Fruit fly (Drosophila melanogaster): ENCODE results near the gene Cpr64Ac.

Cpr64Ac gene

dm6 chr3L:4228187-4228836 is 15.6 kb upstream of the Cpr64Ac start (continued):
- TF ChIP-seq CG6813 (GFP tag; optimal IDR thresholded peaks at IDR 0.05) = peak; percentile 95
- TF ChIP-seq CG7357 (GFP tag; IDR thresholded peaks at IDR 0.05) = peak; percentile 90
- TF ChIP-seq dmrt11E (tag; optimal IDR thresholded peaks at IDR 0.05) = peak; percentile 97
- TF ChIP-seq Camta (GFP tag; optimal IDR thresholded peaks at IDR 0.05) = peak; percentile 93
- no peak for TF ChIP-seq CG6791 (GFP tag; IDR thresholded peaks at IDR 0.05; ENCODE audit: partially characterized antibody)
- TF ChIP-seq CG1024 (GFP tag; IDR thresholded peaks at IDR 0.05) = peak; percentile 95
- peak; percentile 87 for TF ChIP-seq Max (GFP tag; optimal IDR thresholded peaks at IDR 0.05)
- TF ChIP-seq salm (tag; optimal IDR thresholded peaks at IDR 0.05) = peak; percentile 96
- TF ChIP-seq Hmr (GFP tag; optimal IDR thresholded peaks at IDR 0.05) = peak; percentile 90
- peak; percentile 92 for TF ChIP-seq slbo (GFP tag; IDR thresholded peaks at IDR 0.05)
- TF ChIP-seq CG17568 (GFP tag; optimal IDR thresholded peaks at IDR 0.05) = peak; percentile 91
- TF ChIP-seq twi (tag; optimal IDR thresholded peaks at IDR 0.05) = peak; percentile 94
- TF ChIP-seq CG11696 (GFP tag; IDR thresholded peaks at IDR 0.05) = peak; percentile 88
- TF ChIP-seq ato (GFP tag; IDR thresholded peaks at IDR 0.05; ENCODE audit: partially characterized antibody) = no peak
- peak; percentile 94 for TF ChIP-seq tap (tag; optimal IDR thresholded peaks at IDR 0.05)
- TF ChIP-seq knrl (GFP tag; IDR thresholded peaks at IDR 0.05; ENCODE audit: partially characterized antibody) = no peak
- peak; percentile 96 for TF ChIP-seq kah (GFP tag; optimal IDR thresholded peaks at IDR 0.05)
- no peak for TF ChIP-seq usp (GFP tag; optimal IDR thresholded peaks at IDR 0.05)
- TF ChIP-seq shn (GFP tag; optimal IDR thresholded peaks at IDR 0.05) = peak; percentile 95
- TF ChIP-seq cg (GFP tag; optimal IDR thresholded peaks at IDR 0.05) = peak; percentile 27
- TF ChIP-seq gsb (GFP tag; IDR thresholded peaks at IDR 0.05) = peak; percentile 88
- peak; percentile 97 for TF ChIP-seq CG7839 (tag; optimal IDR thresholded peaks at IDR 0.05)
- TF ChIP-seq CG8765 (GFP tag; IDR thresholded peaks at IDR 0.05) = peak; percentile 76; the same call in 1 of the 2 replicates
- TF ChIP-seq CG6272 (GFP tag; IDR thresholded peaks at IDR 0.05) = peak; percentile 92
- peak; percentile 98 for TF ChIP-seq CG1529 (GFP tag; optimal IDR thresholded peaks at IDR 0.05)
- peak; percentile 82 for TF ChIP-seq ac (GFP tag; optimal IDR thresholded peaks at IDR 0.05)
- TF ChIP-seq Lhr (GFP tag; optimal IDR thresholded peaks at IDR 0.05) = peak; percentile 96
- TF ChIP-seq Mes4 (GFP tag; optimal IDR thresholded peaks at IDR 0.05) = peak; percentile 97
- peak; percentile 78 for TF ChIP-seq CG10321 (GFP tag; IDR thresholded peaks at IDR 0.05)
- peak; percentile 81 for TF ChIP-seq NFAT (GFP tag; IDR thresholded peaks at IDR 0.05)
- peak; percentile 98 for TF ChIP-seq CG10979 (tag; optimal IDR thresholded peaks at IDR 0.05)
- TF ChIP-seq D19A (tag; optimal IDR thresholded peaks at IDR 0.05) = peak; percentile 94
- no peak for TF ChIP-seq CG2129 (GFP tag; IDR thresholded peaks at IDR 0.05; ENCODE audit: partially characterized antibody)
- peak; percentile 93 for TF ChIP-seq ind (GFP tag; optimal IDR thresholded peaks at IDR 0.05)
- TF ChIP-seq CG43689 (GFP tag; IDR thresholded peaks at IDR 0.05) = peak; percentile 92
- TF ChIP-seq CoRest (tag; optimal IDR thresholded peaks at IDR 0.05) = peak; percentile 97
- TF ChIP-seq CG11398 (GFP tag; optimal IDR thresholded peaks at IDR 0.05) = peak; percentile 91
- peak; percentile 96 for TF ChIP-seq Nf-YA (GFP tag; IDR thresholded peaks at IDR 0.05)
- TF ChIP-seq fru (optimal IDR thresholded peaks at IDR 0.05) = no peak
- TF ChIP-seq ara (GFP tag; IDR thresholded peaks at IDR 0.05) = peak; percentile 98
- peak; percentile 91 for TF ChIP-seq sima (GFP tag; optimal IDR thresholded peaks at IDR 0.05)
- TF ChIP-seq Oli (tag; optimal IDR thresholded peaks at IDR 0.05) = peak; percentile 98
- peak; percentile 97 for TF ChIP-seq Xbp1 (GFP tag; optimal IDR thresholded peaks at IDR 0.05)
- peak; percentile 94 for TF ChIP-seq CG9609 (GFP tag; optimal IDR thresholded peaks at IDR 0.05)
- peak; percentile 98 for TF ChIP-seq ken (GFP tag; IDR thresholded peaks at IDR 0.05)
- peak; percentile 53 for TF ChIP-seq CG7745 (tag; optimal IDR thresholded peaks at IDR 0.05)
- TF ChIP-seq aop (GFP tag; IDR thresholded peaks at IDR 0.05) = peak; percentile 95
- TF ChIP-seq CG2202 (tag; optimal IDR thresholded peaks at IDR 0.05) = peak; percentile 96
- peak; percentile 97 for TF ChIP-seq Hr3 (GFP tag; optimal IDR thresholded peaks at IDR 0.05)
- no peak for TF ChIP-seq ham (GFP tag; IDR thresholded peaks at IDR 0.05)
- TF ChIP-seq Lim3 (GFP tag; IDR thresholded peaks at IDR 0.05) = peak; percentile 96

Measured in whole organism, embryonic.